Fruit fly (Drosophila melanogaster) whole organism, embryonic: ENCODE data around the gene CG46310.

ENCODE experiments used
- CG15269 ChIP-seq: fragments of 200-800 bp; sonication (Bioruptor generic); optimal IDR thresholded peaks from 2 replicates; lab custom pipeline; 2018; ENCODE audit warnings: missing biosample characterization, mild to moderate bottlenecking, missing genetic modification characterization, moderate library complexity
- CG6854 ChIP-seq: fragments of 200-800 bp; sonication (Bioruptor generic); optimal IDR thresholded peaks from 3 replicates; lab custom pipeline; 2017; ENCODE audit warnings: missing biosample characterization, mild to moderate bottlenecking, missing genetic modification characterization
- Neu2 ChIP-seq: fragments of 200-800 bp; sonication (Bioruptor generic); optimal IDR thresholded peaks from 3 replicates; lab custom pipeline; 2016; ENCODE audit warnings: missing biosample characterization, missing genetic modification characterization, borderline replicate concordance
- PHDP ChIP-seq: fragments of 200-800 bp; sonication (Bioruptor generic); optimal IDR thresholded peaks from 3 replicates; lab custom pipeline; 2018; ENCODE audit warnings: missing biosample characterization, mild to moderate bottlenecking, missing genetic modification characterization, moderate library complexity
- Sox102F ChIP-seq: fragments of 200-800 bp; sonication (Bioruptor generic); optimal IDR thresholded peaks from 2 replicates; lab custom pipeline; 2018; ENCODE audit warnings: missing biosample characterization, mild to moderate bottlenecking, missing genetic modification characterization, moderate library complexity
- chn ChIP-seq: fragments of 200-800 bp; sonication (Bioruptor generic); optimal IDR thresholded peaks from 2 replicates; lab custom pipeline; 2016; ENCODE audit warnings: missing biosample characterization, missing genetic modification characterization
- gcm ChIP-seq: fragments of 200-800 bp; sonication (Bioruptor generic); optimal IDR thresholded peaks from 2 replicates; lab custom pipeline; 2019; ENCODE audit warnings: missing biosample characterization, mild to moderate bottlenecking, missing genetic modification characterization, moderate library complexity
- pros ChIP-seq: fragments of 200-800 bp; sonication (Bioruptor generic); optimal IDR thresholded peaks from 3 replicates; lab custom pipeline; 2019; ENCODE audit warnings: missing biosample characterization, mild to moderate bottlenecking, missing genetic modification characterization, moderate library complexity
- run ChIP-seq: fragments of 200-800 bp; sonication (Bioruptor generic); optimal IDR thresholded peaks from 3 replicates; lab custom pipeline; 2018; ENCODE audit warnings: missing biosample characterization, mild to moderate bottlenecking, missing genetic modification characterization
- shn ChIP-seq: fragments of 200-800 bp; sonication (Bioruptor generic); optimal IDR thresholded peaks from 3 replicates; lab custom pipeline; 2016; ENCODE audit warnings: missing biosample characterization, missing genetic modification characterization
- ttk ChIP-seq: fragments of 200-800 bp; sonication (Bioruptor generic); IDR thresholded peaks from 2 replicates; pipeline ENCODE4 v2.1.2; 2022; ENCODE audit warnings: missing biosample characterization, missing genetic modification characterization
- vnd ChIP-seq: fragments of 200-800 bp; sonication (Bioruptor generic); IDR thresholded peaks from 3 replicates; pipeline ENCODE4 v1.3.6; 2022; ENCODE audit warnings: missing biosample characterization, missing genetic modification characterization; ENCODE audit not compliant: partially characterized antibody

DNA sequence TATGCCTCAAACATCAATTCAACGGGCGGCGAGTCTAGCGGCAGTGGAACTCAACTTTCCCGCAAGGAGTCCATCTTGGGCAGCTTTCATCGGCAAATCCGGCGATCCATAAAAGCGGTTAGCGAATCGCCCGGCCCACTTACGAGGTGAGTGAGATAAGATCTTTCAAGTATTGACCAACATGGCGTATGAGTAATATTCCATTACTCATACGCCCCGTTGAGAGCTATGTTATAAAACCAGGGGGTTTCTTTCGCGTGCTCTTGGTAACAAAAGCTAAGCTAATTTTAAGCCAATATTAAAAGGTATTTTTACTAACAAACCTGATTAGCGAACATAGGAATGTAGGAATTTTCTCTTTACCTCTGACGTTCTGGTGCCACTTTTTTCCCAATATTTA lies 3.3 kb upstream of the CG46310 start:
- no peak for TF ChIP-seq Neu2
- TF ChIP-seq vnd (GFP tag; lab: Robert Waterston, UW): no peak
- TF ChIP-seq run (tag; lab: Kevin White, UChicago): no peak
- no peak for TF ChIP-seq gcm (GFP tag; lab: Kevin White, UChicago)
- no peak for TF ChIP-seq pros (GFP tag; lab: Kevin White, UChicago)
- no peak for TF ChIP-seq CG15269
- TF ChIP-seq shn (GFP tag; lab: Kevin White, UChicago): no peak
- TF ChIP-seq Sox102F: no peak
- no peak for TF ChIP-seq ttk (GFP tag; lab: Robert Waterston, UW)
- TF ChIP-seq PHDP (tag; lab: Kevin White, UChicago): no peak
- TF ChIP-seq CG6854: no peak
- no peak for TF ChIP-seq chn (GFP tag; lab: Kevin White, UChicago)
